Worm (Caenorhabditis elegans) whole organism, midembryonic: ENCODE measurements around the gene F55C12.4.

Experiments
- T22C8.4 ChIP-seq: fragments of 200-800 bp; sonication (Bioruptor generic); IDR thresholded peaks from 2 replicates; pipeline ENCODE4 v1.3.6; 2022; ENCODE audit warnings: missing genetic modification characterization, missing compliant biosample characterization
- cog-1 ChIP-seq: sonication (generic microtip); optimal IDR thresholded peaks from 2 replicates; lab custom pipeline; 2016; ENCODE audit warnings: missing genetic modification characterization, missing compliant biosample characterization
- flt-1 ChIP-seq: fragments of 200-800 bp; sonication (Bioruptor generic); IDR thresholded peaks from 2 replicates; pipeline ENCODE4 v1.3.6; 2022; ENCODE audit warnings: missing genetic modification characterization, missing compliant biosample characterization
- klf-2 ChIP-seq: fragments of 200-800 bp; sonication (Bioruptor generic); conservative IDR thresholded peaks from 2 replicates; pipeline ENCODE4 v1.3.6; 2022; ENCODE audit warnings: missing genetic modification reagents, missing genetic modification characterization, missing compliant biosample characterization
- med-1 ChIP-seq: sonication (generic microtip); optimal IDR thresholded peaks from 2 replicates; lab custom pipeline; 2017; ENCODE audit warnings: missing genetic modification characterization, mild to moderate bottlenecking, missing compliant biosample characterization, antibody characterized with exemption, missing genetic modification reagents; ENCODE audit not compliant: insufficient read depth
- ref-1 ChIP-seq: fragments of 200-800 bp; sonication (Bioruptor generic); conservative IDR thresholded peaks from 2 replicates; pipeline ENCODE4 v1.3.6; 2022; ENCODE audit warnings: missing genetic modification reagents, missing genetic modification characterization, missing compliant biosample characterization
- tab-1 ChIP-seq: fragments of 200-800 bp; sonication (Bioruptor generic); IDR thresholded peaks from 2 replicates; pipeline ENCODE4 v1.3.6; 2022; ENCODE audit warnings: missing genetic modification characterization, missing compliant biosample characterization
- ztf-23 ChIP-seq: fragments of 200-800 bp; sonication (Bioruptor generic); IDR thresholded peaks from 2 replicates; pipeline ENCODE4 v1.3.6; 2022; ENCODE audit warnings: missing genetic modification reagents, missing genetic modification characterization, missing compliant biosample characterization
- ztf-29 ChIP-seq: fragments of 200-800 bp; sonication (Bioruptor generic); IDR thresholded peaks from 2 replicates; pipeline ENCODE4 v1.3.6; 2022; ENCODE audit warnings: missing genetic modification reagents, missing genetic modification characterization, missing compliant biosample characterization

Gene F55C12.4

DNA sequence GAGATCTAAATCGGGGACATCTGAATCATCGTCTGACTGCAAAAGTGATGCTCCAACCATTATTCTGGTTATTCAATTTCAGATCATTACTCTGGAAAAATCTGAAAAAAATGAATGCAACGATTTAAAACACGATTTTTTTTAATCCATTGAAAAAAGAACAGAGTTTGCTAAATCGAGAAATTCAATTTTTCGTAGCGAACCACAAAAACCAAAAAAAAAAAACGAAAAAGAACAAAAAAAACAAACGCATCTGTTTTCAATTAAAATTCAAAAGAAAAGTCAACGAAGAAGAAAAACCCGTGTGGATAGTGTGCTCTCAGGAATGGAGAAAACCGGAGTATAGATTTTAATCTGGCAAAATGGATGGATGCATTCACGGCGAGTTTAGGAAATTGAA, at the start of gene F55C12.4:
Gene F55C12.4 (minus strand): TSS at position 101 of the 400 bp plus-strand sequence.
- TF ChIP-seq klf-2 (GFP tag; lab: Robert Waterston, UW) (no peak), ztf-29 (no peak), tab-1 (no peak), T22C8.4 (no peak), ztf-23 (GFP tag; lab: Robert Waterston, UW) (no peak), flt-1 (no peak), cog-1 (tag; lab: Kevin White, UChicago) (no peak), ref-1 (no peak), med-1 (GFP tag; lab: Kevin White, UChicago) (no peak)

DNA sequence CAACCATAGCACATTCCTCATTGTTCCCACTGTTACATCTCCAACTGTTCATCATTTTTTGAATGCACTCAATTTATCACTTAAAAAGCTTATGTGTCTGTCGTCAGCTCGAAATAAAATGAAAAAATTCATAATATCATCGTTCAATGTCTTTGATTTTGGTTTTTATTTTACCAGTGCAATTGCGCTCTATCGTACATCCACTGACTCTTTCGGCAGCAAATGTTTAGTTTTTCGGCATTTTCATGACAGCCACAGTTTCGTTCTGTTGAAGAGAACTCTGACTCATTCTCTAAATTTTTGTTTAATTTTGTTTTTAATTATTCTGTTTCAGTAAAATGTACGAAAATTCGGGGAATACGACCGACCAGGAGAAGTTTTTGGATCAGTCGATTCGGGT, 49.3 kb upstream of the F55C12.4 start, which contains the start of gene vps-35:
Gene vps-35 (plus strand): TSS at position 335 of the 400 bp plus-strand sequence.
- TF ChIP-seq T22C8.4 (no peak), med-1 (GFP tag; lab: Kevin White, UChicago) (no peak), tab-1 (no peak), flt-1 (no peak), klf-2 (GFP tag; lab: Robert Waterston, UW) (no peak; the same call in 1 of the 2 replicates), ztf-23 (GFP tag; lab: Robert Waterston, UW) (no peak), cog-1 (tag; lab: Kevin White, UChicago) (no peak), ref-1 (no peak), ztf-29 (no peak)

DNA sequence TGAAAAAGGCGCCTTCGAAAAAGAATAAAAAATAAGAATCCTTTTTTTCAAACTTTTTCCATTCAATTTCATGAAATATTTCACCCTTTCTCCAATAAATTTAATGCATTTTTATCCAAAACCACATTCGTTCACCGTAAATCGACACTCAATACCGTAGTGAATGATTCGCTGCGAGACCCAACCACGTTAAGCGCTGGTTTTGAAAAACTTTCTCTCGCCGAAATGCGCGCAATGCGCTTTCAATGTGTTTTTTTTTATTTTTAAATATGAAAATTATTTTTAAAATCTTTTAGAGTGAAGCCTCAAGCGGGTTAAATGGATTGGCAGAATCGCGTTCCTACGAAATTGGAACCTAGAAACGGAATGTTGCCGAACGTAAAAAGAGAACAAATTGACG, 48.1 kb upstream of the F55C12.4 start, which contains the start of gene F59G1.8:
Gene F59G1.8 (plus strand): TSS at position 293 of the 400 bp plus-strand sequence.
- TF ChIP-seq tab-1 (no peak), ztf-23 (GFP tag; lab: Robert Waterston, UW) (no peak), med-1 (GFP tag; lab: Kevin White, UChicago) (no peak), flt-1 (no peak), ztf-29 (no peak)

DNA sequence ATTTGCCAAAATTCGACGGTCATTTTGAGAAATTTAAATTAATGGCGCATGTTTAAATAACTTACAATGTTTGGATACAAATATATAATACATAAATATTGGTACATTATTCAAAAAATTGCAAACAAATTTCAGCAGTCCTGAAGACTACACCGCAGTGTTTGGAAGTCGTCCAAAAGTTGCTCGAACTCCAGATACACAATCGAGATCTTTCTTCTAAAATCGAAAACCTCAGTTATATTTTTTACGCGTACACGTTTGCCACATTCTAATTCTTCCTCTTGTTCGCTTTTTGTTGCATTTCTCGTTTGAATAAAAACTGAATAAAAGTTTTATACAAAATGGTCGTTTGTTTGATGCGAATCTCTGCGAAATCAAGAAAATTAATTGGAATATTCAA, 46.0 kb upstream of the F55C12.4 start, which contains the start of gene tsp-18:
Gene tsp-18 (plus strand): TSS at position 301 of the 400 bp plus-strand sequence.
- TF ChIP-seq flt-1 (no peak), ztf-29 (no peak), tab-1 (no peak)

DNA sequence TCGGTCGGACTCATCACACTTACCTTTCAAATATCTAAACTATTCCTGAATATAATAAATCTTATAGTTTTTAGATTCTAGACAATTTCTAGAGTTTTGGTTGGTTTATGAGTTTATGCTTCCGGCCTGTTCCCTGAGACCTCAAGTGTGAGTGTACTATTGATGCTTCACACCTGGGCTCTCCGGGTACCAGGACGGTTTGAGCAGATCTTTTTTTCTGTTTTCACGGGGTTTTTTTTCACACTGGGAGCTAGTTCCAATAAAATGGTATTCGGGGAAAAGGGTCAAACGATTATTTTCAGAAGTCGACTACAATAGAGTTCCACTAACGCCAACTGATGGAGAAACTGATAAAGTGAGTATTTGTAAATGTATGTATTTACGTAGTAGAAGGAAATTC, 43.9 kb upstream of the F55C12.4 start:
- no peak for TF ChIP-seq ztf-23 (GFP tag; lab: Robert Waterston, UW)
- TF ChIP-seq flt-1: no peak
- TF ChIP-seq ztf-29: no peak
- TF ChIP-seq tab-1: no peak

DNA sequence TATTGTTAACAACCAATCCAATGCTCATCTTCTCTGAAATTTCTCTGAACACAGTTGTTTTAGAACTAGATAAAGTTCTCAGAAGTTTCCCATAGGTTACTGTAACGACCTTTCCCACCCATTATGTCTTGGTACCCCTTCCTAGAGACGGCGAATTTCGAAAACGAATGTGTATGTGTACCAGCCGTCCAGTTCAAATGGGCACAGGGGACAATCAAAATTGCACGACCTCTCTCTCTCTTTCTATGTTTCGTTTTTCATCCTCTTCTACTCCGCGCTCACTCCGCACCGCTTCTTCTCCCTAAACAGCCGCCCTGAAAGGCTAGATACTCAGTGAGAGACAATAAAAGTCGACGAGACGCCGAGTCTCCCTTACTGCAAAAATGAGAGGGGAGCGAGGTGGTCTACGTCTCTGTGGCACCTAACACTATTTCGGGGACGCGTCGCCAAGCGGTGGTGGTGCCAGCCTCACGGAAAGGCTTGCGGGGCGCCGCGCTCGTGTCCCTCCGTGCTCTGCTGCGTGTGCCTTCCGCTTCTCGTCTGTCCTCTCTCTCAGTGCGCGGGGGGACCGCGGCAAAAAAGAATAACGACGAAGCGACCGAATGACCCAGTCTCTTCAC, 43.3 kb upstream of the F55C12.4 start:
- TF ChIP-seq ztf-29 (no peak), med-1 (GFP tag; lab: Kevin White, UChicago) (no peak), cog-1 (tag; lab: Kevin White, UChicago) (no peak), T22C8.4 (no peak), klf-2 (GFP tag; lab: Robert Waterston, UW) (no peak), ztf-23 (GFP tag; lab: Robert Waterston, UW) (no peak), flt-1 (no peak), tab-1 (no peak), ref-1 (no peak)

DNA sequence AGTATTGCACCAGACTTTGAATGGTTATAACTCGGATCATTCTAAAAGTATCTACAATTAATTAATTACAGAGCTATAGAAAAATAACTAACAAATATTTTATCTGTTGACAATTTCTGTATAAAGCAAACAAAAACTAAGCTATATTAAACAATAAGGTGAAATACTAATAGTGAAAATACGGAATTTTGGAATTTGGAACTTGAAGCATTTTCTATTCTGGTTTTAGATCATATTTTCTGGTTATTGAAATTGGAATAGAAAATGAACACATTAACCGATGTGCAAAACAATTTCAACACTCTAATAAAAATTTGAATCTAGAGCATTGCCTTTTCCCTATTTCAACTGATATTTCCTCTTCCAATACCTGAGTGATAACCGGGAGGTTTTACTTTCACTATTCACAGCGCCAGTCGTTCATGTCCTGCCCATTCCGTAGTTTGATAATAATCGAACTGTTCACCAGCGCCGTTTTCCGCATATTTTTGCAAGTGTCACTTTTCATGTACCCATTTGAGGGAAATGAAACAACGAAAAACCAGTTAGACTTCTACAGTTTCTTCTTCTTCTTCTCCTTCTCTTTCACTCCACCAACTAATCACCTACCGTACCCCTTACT, 41.8 kb upstream of the F55C12.4 start:
- TF ChIP-seq tab-1 (no peak), T22C8.4 (no peak), klf-2 (GFP tag; lab: Robert Waterston, UW) (no peak)

DNA sequence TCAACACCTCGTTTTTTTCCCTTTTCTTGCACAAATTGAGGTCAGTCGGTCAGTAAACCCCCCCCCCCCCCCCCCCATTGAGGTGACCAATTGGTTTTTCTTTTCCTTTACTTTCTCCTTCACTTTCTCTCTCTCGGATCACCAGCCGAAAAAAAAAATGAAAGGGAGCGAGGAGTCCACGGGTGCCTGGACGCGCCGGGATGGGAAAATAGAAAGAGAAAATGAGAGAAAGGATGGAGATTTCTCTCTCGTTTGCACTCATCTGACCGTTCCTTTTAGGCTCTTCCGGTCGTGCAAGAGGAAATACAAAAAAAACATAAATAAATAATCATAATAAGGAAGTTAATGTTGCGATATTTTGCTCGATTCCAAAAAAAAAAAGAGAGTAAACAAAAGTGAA, 40.9 kb upstream of the F55C12.4 start:
- TF ChIP-seq ref-1 (no peak), ztf-29 (no peak), ztf-23 (GFP tag; lab: Robert Waterston, UW) (no peak), med-1 (GFP tag; lab: Kevin White, UChicago) (no peak), tab-1 (no peak), klf-2 (GFP tag; lab: Robert Waterston, UW) (no peak), cog-1 (tag; lab: Kevin White, UChicago) (no peak), T22C8.4 (no peak), flt-1 (no peak)

DNA sequence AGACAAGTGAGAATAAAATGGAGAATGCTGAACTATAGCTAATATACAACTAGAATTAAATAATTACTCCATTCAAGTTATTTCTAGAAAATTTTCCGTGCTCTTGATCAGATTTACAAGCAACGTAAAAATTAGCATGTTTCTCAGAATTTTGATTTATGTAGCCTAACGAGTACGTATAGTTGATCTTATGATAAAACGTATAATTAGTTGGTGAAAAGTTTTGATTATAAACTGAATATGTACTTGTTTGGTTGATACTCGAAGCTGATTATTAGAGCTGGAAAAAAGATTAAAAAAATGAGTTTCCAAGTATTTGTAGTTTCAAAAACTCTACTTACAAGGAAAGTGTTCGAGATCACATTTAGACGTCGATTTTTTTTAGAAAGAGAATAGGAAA, 38.3 kb upstream of the F55C12.4 start:
- TF ChIP-seq flt-1 (no peak), klf-2 (GFP tag; lab: Robert Waterston, UW) (no peak), ztf-23 (GFP tag; lab: Robert Waterston, UW) (no peak), tab-1 (no peak), cog-1 (tag; lab: Kevin White, UChicago) (no peak), ref-1 (no peak), ztf-29 (no peak), med-1 (GFP tag; lab: Kevin White, UChicago) (no peak), T22C8.4 (no peak)

DNA sequence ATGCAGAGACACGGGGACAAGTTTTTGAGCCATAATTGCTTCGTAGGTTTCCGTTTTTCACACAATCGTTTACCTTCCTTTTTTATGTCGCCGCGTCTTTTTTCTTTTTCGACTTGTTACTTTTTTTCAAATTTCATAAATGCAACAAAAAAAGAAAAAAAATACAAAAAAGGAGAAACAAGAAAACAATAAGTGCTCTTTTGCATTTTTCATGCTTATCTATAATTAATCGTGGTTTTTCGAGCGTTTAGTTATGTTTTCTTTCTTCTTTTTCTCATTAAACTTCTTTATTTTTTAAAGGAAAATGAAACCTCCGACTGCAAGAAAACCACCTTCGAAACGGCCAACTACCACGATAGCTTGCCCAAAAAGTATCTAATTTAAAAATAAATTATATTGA, 37.6 kb upstream of the F55C12.4 start, which contains the start of gene F59G1.4:
Gene F59G1.4 (plus strand): TSS at position 301 of the 400 bp plus-strand sequence.
- no peak for TF ChIP-seq T22C8.4
- no peak for TF ChIP-seq tab-1
- TF ChIP-seq ztf-23 (GFP tag; lab: Robert Waterston, UW): no peak
- no peak for TF ChIP-seq ref-1
- no peak for TF ChIP-seq klf-2 (GFP tag; lab: Robert Waterston, UW)
- TF ChIP-seq med-1 (GFP tag; lab: Kevin White, UChicago): no peak
- TF ChIP-seq flt-1: no peak
- no peak for TF ChIP-seq ztf-29
- TF ChIP-seq cog-1 (tag; lab: Kevin White, UChicago): no peak

DNA sequence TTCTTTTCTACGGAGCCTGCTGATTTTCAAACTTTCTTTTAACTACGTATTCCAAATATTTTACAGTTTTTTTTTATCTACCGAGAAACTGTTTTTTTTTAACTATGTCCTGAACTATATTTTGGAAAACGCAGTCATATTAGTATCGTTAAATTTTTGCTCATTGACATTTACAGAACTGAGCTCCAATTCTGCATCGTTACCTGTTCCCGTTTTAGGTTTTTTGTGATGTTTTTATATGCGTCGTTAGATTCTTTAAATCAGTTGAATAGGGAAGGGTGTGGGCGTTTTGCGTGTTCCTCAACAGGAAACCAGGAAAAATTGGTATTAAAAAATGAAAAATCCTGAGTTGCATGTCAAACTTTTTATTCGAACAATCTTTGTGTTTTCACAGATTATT, 34.6 kb upstream of the F55C12.4 start:
- TF ChIP-seq ztf-23 (GFP tag; lab: Robert Waterston, UW) (no peak), T22C8.4 (no peak), tab-1 (no peak), ref-1 (no peak), klf-2 (GFP tag; lab: Robert Waterston, UW) (no peak), cog-1 (tag; lab: Kevin White, UChicago) (no peak)
